Worm (Caenorhabditis elegans): Measurements from ENCODE around the gene srg-13.
A peak's percentile ranks its signal among the peaks of the same experiment; 100 is the strongest.

srg-13 gene

DNA sequence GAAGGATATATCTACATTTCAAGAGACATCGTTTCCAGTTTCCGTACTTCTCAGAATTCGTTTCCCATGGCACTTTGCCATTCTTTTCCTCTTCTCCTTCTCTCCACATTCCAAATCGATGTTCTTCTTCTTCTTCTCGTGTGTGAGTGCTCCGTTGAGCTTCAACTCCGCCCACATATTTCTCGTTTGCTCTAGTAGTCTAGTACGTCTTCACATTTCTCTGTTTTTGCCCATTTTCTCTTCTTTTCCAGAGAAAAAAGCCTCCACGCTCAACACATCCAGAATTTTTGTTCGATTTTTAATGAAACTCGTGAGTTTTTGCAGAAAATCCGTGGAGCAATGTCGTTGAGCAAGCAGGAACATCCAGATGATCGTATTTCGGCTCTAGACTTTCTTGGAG lies 36.9 kb downstream of the srg-13 start, which contains the start of gene T04A8.18:
TSS of gene T04A8.18 (plus strand) at position 301 of the 400 bp plus-strand sequence.
- TF ChIP-seq pes-1 (GFP tag; IDR thresholded peaks at IDR 0.05) = no peak
- no peak for TF ChIP-seq aly-1 (tag; optimal IDR thresholded peaks at IDR 0.05)
- no peak for TF ChIP-seq ceh-13 (GFP tag; optimal IDR thresholded peaks at IDR 0.05)
- TF ChIP-seq flt-1 (GFP tag; IDR thresholded peaks at IDR 0.05) = no peak
- TF ChIP-seq tbx-37 (GFP tag; conservative IDR thresholded peaks at IDR 0.05) = no peak
- no peak for TF ChIP-seq sea-1 (GFP tag; conservative IDR thresholded peaks at IDR 0.05)
- TF ChIP-seq hmg-4 (GFP tag; optimal IDR thresholded peaks at IDR 0.05) = no peak
- TF ChIP-seq hmbx-1 (tag; optimal IDR thresholded peaks at IDR 0.05) = no peak
- TF ChIP-seq F13C5.2 (tag; optimal IDR thresholded peaks at IDR 0.05) = no peak
- TF ChIP-seq tbx-11 (GFP tag; IDR thresholded peaks at IDR 0.05) = no peak
- TF ChIP-seq hnd-1 (tag; optimal IDR thresholded peaks at IDR 0.05) = no peak
- TF ChIP-seq ets-7 (tag; optimal IDR thresholded peaks at IDR 0.05) = no peak
- no peak for TF ChIP-seq B0310.2 (tag; optimal IDR thresholded peaks at IDR 0.05)
- TF ChIP-seq ama-1 (optimal IDR thresholded peaks at IDR 0.05) = no peak
- TF ChIP-seq tra-4 (tag; optimal IDR thresholded peaks at IDR 0.05) = no peak
- TF ChIP-seq scrt-1 (GFP tag; IDR thresholded peaks at IDR 0.05) = no peak
- TF ChIP-seq ceh-36 (tag; optimal IDR thresholded peaks at IDR 0.05) = no peak

DNA sequence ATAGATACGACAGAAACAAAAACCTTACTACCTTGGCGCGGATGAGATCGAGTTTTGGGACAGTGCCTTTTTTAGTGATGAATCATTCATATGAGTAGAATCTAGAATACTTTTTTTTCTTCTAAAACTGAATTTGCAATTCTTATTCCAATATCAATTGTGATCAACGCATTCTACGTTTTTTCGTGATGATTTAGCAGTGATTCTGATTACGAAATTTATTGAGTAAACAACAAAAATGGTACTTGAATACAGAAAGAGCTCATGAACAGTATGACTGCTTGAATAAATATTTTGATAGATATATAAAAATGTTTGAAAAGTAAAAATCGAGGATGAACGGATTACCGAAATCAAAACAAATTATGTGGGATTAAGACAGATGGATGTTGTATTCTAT lies 43.0 kb downstream of the srg-13 start, which contains the start of gene him-18:
TSS of gene him-18 (minus strand) at position 101 of the 400 bp plus-strand sequence.
- TF ChIP-seq pes-1 (GFP tag; IDR thresholded peaks at IDR 0.05) = no peak
- no peak for TF ChIP-seq sea-1 (GFP tag; conservative IDR thresholded peaks at IDR 0.05)
- TF ChIP-seq F13C5.2 (tag; optimal IDR thresholded peaks at IDR 0.05) = no peak
- no peak for TF ChIP-seq tbx-11 (GFP tag; IDR thresholded peaks at IDR 0.05)
- TF ChIP-seq aly-1 (tag; optimal IDR thresholded peaks at IDR 0.05) = no peak
- TF ChIP-seq hnd-1 (tag; optimal IDR thresholded peaks at IDR 0.05) = no peak
- no peak for TF ChIP-seq hmg-4 (GFP tag; optimal IDR thresholded peaks at IDR 0.05)
- no peak for TF ChIP-seq ama-1 (optimal IDR thresholded peaks at IDR 0.05)
- no peak for TF ChIP-seq flt-1 (GFP tag; IDR thresholded peaks at IDR 0.05)
- no peak for TF ChIP-seq ceh-13 (GFP tag; optimal IDR thresholded peaks at IDR 0.05)
- no peak for TF ChIP-seq ets-7 (tag; optimal IDR thresholded peaks at IDR 0.05)
- no peak for TF ChIP-seq ceh-36 (tag; optimal IDR thresholded peaks at IDR 0.05)
- no peak for TF ChIP-seq tbx-37 (GFP tag; conservative IDR thresholded peaks at IDR 0.05)
- TF ChIP-seq hmbx-1 (tag; optimal IDR thresholded peaks at IDR 0.05) = no peak
- TF ChIP-seq B0310.2 (tag; optimal IDR thresholded peaks at IDR 0.05) = no peak
- TF ChIP-seq tra-4 (tag; optimal IDR thresholded peaks at IDR 0.05) = no peak
- no peak for TF ChIP-seq scrt-1 (GFP tag; IDR thresholded peaks at IDR 0.05)

DNA sequence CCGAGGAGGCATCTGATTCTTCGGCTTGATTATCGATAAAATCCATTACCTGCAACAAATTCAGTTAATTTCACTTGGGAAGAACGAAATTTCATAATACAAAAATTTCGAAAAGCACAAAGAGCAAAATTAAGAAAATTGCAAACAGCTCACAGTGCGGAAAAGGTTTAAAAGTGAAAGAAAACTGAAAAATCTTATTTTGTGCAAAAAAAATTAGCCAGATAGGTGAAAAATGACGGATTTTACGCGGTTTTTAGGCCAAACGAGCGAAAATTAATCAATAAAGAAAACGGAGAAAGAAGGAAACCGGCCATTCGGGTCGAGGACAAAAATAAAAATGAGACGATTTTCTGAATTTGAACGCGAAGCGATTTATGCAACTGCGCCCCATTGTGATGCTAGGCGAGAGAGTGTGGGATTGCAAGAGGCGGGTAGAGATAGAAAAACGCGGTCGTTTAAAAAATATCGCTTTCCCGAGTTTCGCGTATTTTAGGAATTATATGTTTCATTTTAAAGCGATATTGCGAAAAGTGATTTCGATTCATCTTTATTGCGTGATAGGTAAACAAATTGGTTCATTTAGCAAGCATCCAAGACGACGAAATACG lies 48.7 kb downstream of the srg-13 start, which contains the start of gene emb-5:
TSS of gene emb-5 (minus strand) at position 51 of the 608 bp plus-strand sequence.
- no peak for TF ChIP-seq pes-1 (GFP tag; IDR thresholded peaks at IDR 0.05)
- TF ChIP-seq sea-1 (GFP tag; conservative IDR thresholded peaks at IDR 0.05) = no peak
- no peak for TF ChIP-seq tbx-37 (GFP tag; conservative IDR thresholded peaks at IDR 0.05)
- no peak for TF ChIP-seq hmg-4 (GFP tag; optimal IDR thresholded peaks at IDR 0.05)
- no peak for TF ChIP-seq ceh-36 (tag; optimal IDR thresholded peaks at IDR 0.05)
- TF ChIP-seq tbx-11 (GFP tag; IDR thresholded peaks at IDR 0.05) = no peak
- TF ChIP-seq tra-4 (tag; optimal IDR thresholded peaks at IDR 0.05) = no peak
- TF ChIP-seq ets-7 (tag; optimal IDR thresholded peaks at IDR 0.05) = no peak
- no peak for TF ChIP-seq hmbx-1 (tag; optimal IDR thresholded peaks at IDR 0.05)
- no peak for TF ChIP-seq scrt-1 (GFP tag; IDR thresholded peaks at IDR 0.05)
- TF ChIP-seq hnd-1 (tag; optimal IDR thresholded peaks at IDR 0.05) = no peak
- TF ChIP-seq ceh-13 (GFP tag; optimal IDR thresholded peaks at IDR 0.05) = no peak
- no peak for TF ChIP-seq aly-1 (tag; optimal IDR thresholded peaks at IDR 0.05)
- TF ChIP-seq F13C5.2 (tag; optimal IDR thresholded peaks at IDR 0.05) = no peak
- no peak for TF ChIP-seq ama-1 (optimal IDR thresholded peaks at IDR 0.05)

DNA sequence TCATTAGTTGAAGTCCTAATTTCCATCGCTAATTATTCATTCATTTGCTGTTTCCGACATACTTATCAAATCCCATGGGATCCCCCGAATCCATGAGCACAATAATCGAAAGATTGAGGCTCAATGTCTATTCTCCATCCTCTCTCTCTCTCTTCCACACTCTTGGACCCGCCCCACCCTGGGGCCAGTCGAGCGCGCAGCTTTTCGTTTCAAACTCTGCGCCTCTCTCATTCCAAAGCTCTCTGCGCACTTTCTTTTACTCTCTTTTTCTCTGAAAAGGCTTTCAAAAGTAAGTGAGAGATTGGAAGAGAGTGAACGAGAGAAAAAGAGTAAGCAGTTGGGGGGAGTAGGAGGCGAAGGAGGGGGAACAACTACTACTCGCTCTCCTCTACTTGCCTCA lies 49.7 kb downstream of the srg-13 start, which contains the start of gene acy-1:
TSS of gene acy-1 (plus strand) at position 346 of the 400 bp plus-strand sequence.
- peak; percentile 11 for TF ChIP-seq F13C5.2 (tag; optimal IDR thresholded peaks at IDR 0.05)
- no peak for TF ChIP-seq tbx-11 (GFP tag; IDR thresholded peaks at IDR 0.05)
- no peak for TF ChIP-seq hnd-1 (tag; optimal IDR thresholded peaks at IDR 0.05)
- no peak for TF ChIP-seq hmbx-1 (tag; optimal IDR thresholded peaks at IDR 0.05)
- peak; percentile 56 for TF ChIP-seq hmg-4 (GFP tag; optimal IDR thresholded peaks at IDR 0.05)
- no peak for TF ChIP-seq ceh-36 (tag; optimal IDR thresholded peaks at IDR 0.05)
- no peak for TF ChIP-seq aly-1 (tag; optimal IDR thresholded peaks at IDR 0.05)
